Worm (Caenorhabditis elegans): ENCODE results near the gene K02E7.12.
"Not testable (repeated sequence)": the region's sequence is repeated elsewhere in the genome, so short reads cannot be mapped to it uniquely, and the experiment has no call there.

K02E7.12 gene

DNA sequence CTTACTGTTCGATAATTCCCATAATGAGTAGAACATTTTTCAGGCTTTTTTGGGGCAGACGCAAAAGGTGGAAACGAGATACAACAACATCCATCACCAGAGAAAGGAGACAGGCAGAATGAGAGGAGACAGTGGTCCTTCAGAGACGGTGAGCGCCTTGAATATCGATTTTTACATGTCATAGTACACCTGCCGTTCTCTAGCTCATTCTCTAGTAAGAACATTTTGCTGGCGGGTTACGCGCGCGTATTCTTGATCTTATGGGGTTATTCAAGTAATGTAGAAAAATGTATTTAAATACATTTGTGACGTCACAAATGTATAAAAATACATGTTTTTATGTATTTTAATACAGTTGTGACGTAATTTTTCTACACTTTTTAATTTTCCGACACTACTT, 27.0 kb upstream of the K02E7.12 start, which contains the start of gene fbxb-45:
Gene fbxb-45 (minus strand): TSS at position 101 of the 400 bp plus-strand sequence.
- TF ChIP-seq hmg-1.2, madf-3, F33H1.4 (GFP tag; IDR thresholded peaks at IDR 0.05): not testable (repeated sequence)

DNA sequence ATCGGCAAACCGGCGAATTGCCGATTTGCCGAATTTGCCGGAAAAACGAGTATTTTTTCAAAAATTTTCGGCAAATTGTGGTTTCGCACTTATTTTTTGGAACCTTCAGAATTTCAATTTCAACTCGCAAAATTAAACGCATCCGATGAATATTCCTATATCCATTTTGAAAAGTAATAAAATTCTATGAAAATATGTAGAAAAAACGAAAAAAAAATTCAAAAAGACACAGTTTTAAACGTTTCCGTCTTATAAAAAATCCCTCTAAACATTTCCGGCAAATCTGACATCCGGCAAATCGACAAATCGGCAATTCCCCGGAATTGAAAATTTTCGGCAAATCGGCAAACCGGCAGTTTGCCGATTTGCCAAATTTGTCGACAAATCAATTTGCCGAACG, 25.3 kb upstream of the K02E7.12 start, which contains the start of gene str-148:
Gene str-148 (plus strand): TSS at position 301 of the 400 bp plus-strand sequence.
- TF ChIP-seq F37B4.10 (GFP tag; IDR thresholded peaks at IDR 0.05) (no peak), ZK185.1 (tag; optimal IDR thresholded peaks at IDR 0.05; ENCODE audit: poor library complexity, severe bottlenecking) (no peak), ceh-91 (GFP tag; IDR thresholded peaks at IDR 0.05) (no peak), ztf-22 (GFP tag; optimal IDR thresholded peaks at IDR 0.05) (no peak), snpc-1.3 (tag; optimal IDR thresholded peaks at IDR 0.05; ENCODE audit: insufficient read depth) (no peak), nhr-80 (tag; optimal IDR thresholded peaks at IDR 0.05) (no peak), ztf-26 (tag; optimal IDR thresholded peaks at IDR 0.05) (no peak), cebp-2 (GFP tag; IDR thresholded peaks at IDR 0.05) (no peak), ztf-6 (GFP tag; IDR thresholded peaks at IDR 0.05) (no peak), sdz-38 (tag; optimal IDR thresholded peaks at IDR 0.05) (no peak), nhr-120 (GFP tag; IDR thresholded peaks at IDR 0.05) (no peak), rpc-1 (optimal IDR thresholded peaks at IDR 0.05) (no peak), rpc-1 (tag; optimal IDR thresholded peaks at IDR 0.05) (no peak), madf-6 (GFP tag; IDR thresholded peaks at IDR 0.05) (no peak), D2030.7 (GFP tag; IDR thresholded peaks at IDR 0.05) (no peak), dox-1 (GFP tag; IDR thresholded peaks at IDR 0.05) (no peak), attf-6 (GFP tag; IDR thresholded peaks at IDR 0.05) (no peak), aptf-2 (GFP tag; conservative IDR thresholded peaks at IDR 0.05) (no peak), Y53G8AR.9 (GFP tag; conservative IDR thresholded peaks at IDR 0.05) (no peak), attf-5 (GFP tag; optimal IDR thresholded peaks at IDR 0.05) (no peak)

DNA sequence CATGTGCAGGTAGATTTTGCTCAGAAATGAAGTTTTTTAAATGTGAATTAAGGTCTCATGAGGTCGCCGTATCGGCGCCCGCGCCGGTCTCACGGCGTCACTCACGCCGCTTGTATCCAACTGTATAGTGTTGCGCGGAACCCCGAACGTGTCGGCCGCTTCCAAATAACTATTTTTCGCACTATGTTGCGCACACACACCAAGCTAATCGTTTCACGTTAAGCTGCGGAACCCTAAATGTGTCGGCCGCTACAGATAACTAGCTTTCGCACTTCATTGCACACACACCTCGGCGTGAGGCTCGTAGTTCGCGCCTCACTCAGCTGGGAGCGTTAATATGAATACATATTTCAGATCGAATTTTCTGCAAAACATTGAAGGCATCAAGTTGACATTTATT, 24.0 kb upstream of the K02E7.12 start:
- TF ChIP-seq snpc-1.1 (tag; optimal IDR thresholded peaks at IDR 0.05; ENCODE audit: insufficient read depth): peak; percentile 80
- TF ChIP-seq bed-2 (GFP tag; IDR thresholded peaks at IDR 0.05): no peak
- TF ChIP-seq snpc-4 (GFP tag; optimal IDR thresholded peaks at IDR 0.05): peak; percentile 34
- peak in 2 of 4 experiments; percentile 83 to 91 for TF ChIP-seq snpc-4 (tag; optimal IDR thresholded peaks at IDR 0.05)
- no peak for TF ChIP-seq mes-4 (tag; optimal IDR thresholded peaks at IDR 0.05)
- TF ChIP-seq hsf-1 (GFP tag; IDR thresholded peaks at IDR 0.05): no peak

DNA sequence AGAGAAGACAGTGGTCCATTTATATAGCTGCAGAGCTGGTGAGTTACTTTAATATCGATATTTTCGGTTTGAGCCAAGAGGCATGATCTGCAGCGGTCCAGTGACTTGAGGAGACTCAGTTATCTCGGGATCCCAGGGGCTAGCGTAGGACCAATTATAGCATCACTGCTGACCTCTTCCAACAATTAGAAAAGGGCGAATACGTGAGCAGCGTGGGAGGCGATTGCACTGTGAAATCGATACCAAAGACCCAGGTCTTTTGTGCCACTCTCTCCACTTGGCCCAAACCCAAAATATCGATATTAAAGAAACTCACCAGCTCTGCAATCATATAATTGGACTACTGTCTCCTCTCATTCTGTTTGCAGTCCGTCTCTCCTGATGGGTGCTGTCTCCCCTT, 21.1 kb upstream of the K02E7.12 start, which contains the start of gene fbxb-40:
Gene fbxb-40 (minus strand): TSS at position 101 of the 400 bp plus-strand sequence.
- TF ChIP-seq madf-6 (GFP tag; IDR thresholded peaks at IDR 0.05) (no peak), nfya-2 (GFP tag; IDR thresholded peaks at IDR 0.05) (no peak), ztf-28 (GFP tag; IDR thresholded peaks at IDR 0.05) (no peak), zfh-2 (GFP tag; conservative IDR thresholded peaks at IDR 0.05) (0 out of 2 replicates have a peak, but pooled peaks have one; percentile 11)

DNA sequence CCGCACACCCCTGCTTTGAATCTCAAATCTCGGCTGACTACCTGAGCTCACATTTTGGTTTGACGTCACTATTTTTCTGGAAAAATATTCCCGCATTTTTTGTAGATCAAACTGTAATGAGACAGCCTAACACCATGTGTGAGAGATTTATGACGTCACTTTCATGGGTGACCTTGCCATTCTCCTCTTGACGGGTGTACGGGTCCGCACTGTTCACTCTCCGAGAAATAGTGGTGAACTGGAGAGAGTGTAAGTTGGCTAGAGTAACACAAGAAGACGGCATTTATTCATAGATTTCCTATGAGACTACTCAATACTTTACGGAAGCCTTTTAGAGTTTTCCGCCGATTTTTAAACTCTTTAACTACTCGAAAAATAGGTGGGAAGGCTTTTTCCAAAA, 16.3 kb upstream of the K02E7.12 start, which contains the start of gene K02E7.7:
Gene K02E7.7 (plus strand): TSS at position 301 of the 400 bp plus-strand sequence.
- not testable (repeated sequence) for TF ChIP-seq ceh-100 (GFP tag; IDR thresholded peaks at IDR 0.05); ztf-18 (tag; optimal IDR thresholded peaks at IDR 0.05); egl-44 (GFP tag; IDR thresholded peaks at IDR 0.05)
